Fruit fly (Drosophila melanogaster): ENCODE results near the gene Arc42.

Gene Arc42

dm6 chr3R:19905932-19906439, 28.4 kb downstream of the Arc42 start (continued):
- TF ChIP-seq ss (GFP tag; optimal IDR thresholded peaks at IDR 0.05) (peak; percentile 61 to 76), dsx (GFP tag; optimal IDR thresholded peaks at IDR 0.05; ENCODE audit: poor library complexity, severe bottlenecking) (peak; percentile 64), Sox15 (GFP tag; optimal IDR thresholded peaks at IDR 0.05) (peak; percentile 89), Hr39 (GFP tag; optimal IDR thresholded peaks at IDR 0.05) (peak; percentile 95), vri (GFP tag; optimal IDR thresholded peaks at IDR 0.05) (peak; percentile 93), CG4318 (GFP tag; optimal IDR thresholded peaks at IDR 0.05) (no peak), CG31627 (GFP tag; optimal IDR thresholded peaks at IDR 0.05) (peak; percentile 95), CG10631 (GFP tag; optimal IDR thresholded peaks at IDR 0.05) (peak; percentile 81), lz (GFP tag; optimal IDR thresholded peaks at IDR 0.05) (peak; percentile 91), CG6792 (GFP tag; optimal IDR thresholded peaks at IDR 0.05) (peak; percentile 90), pdm3 (GFP tag; optimal IDR thresholded peaks at IDR 0.05) (peak; percentile 92), Sox14 (GFP tag; optimal IDR thresholded peaks at IDR 0.05) (peak; percentile 89), CG11762 (GFP tag; optimal IDR thresholded peaks at IDR 0.05; ENCODE audit: insufficient read depth) (peak; percentile 82), CG1621 (tag; optimal IDR thresholded peaks at IDR 0.05) (peak; percentile 82), CG3919 (GFP tag; optimal IDR thresholded peaks at IDR 0.05) (peak; percentile 87), CG9139 (GFP tag; optimal IDR thresholded peaks at IDR 0.05) (peak; percentile 50), CG15336 (GFP tag; IDR thresholded peaks at IDR 0.05) (peak; percentile 91), CG8119 (GFP tag; IDR thresholded peaks at IDR 0.05) (peak; percentile 86), CG3032 (tag; optimal IDR thresholded peaks at IDR 0.05) (peak; percentile 81), Lpt (GFP tag; optimal IDR thresholded peaks at IDR 0.05) (peak; percentile 65), Hr38 (GFP tag; optimal IDR thresholded peaks at IDR 0.05) (no peak), Ets96B (tag; optimal IDR thresholded peaks at IDR 0.05) (peak; percentile 80), Eip78C (GFP tag) (peak; percentile 95), CG10669 (GFP tag; optimal IDR thresholded peaks at IDR 0.05) (peak; percentile 80), salr (GFP tag; optimal IDR thresholded peaks at IDR 0.05) (peak; percentile 70 to 77), fkh (GFP tag; optimal IDR thresholded peaks at IDR 0.05) (peak; percentile 61), CG16779 (tag; optimal IDR thresholded peaks at IDR 0.05) (peak; percentile 68), CG34406 (GFP tag; optimal IDR thresholded peaks at IDR 0.05) (peak; percentile 86), fd59A (GFP tag; optimal IDR thresholded peaks at IDR 0.05) (peak; percentile 85), achi (GFP tag; optimal IDR thresholded peaks at IDR 0.05) (peak; percentile 87)

dm6 chr3R:19908863-19909343, 31.4 kb downstream of the Arc42 start:
- TF ChIP-seq CG6854 (GFP tag; optimal IDR thresholded peaks at IDR 0.05) (peak; percentile 30), CG8632 (GFP tag; optimal IDR thresholded peaks at IDR 0.05) (peak; percentile 81), CG1621 (tag; optimal IDR thresholded peaks at IDR 0.05) (peak; percentile 82), CG3032 (tag; optimal IDR thresholded peaks at IDR 0.05) (peak; percentile 52), Eip78C (GFP tag) (peak; percentile 95), CG6163 (GFP tag; IDR thresholded peaks at IDR 0.05) (peak; percentile 90), CG11902 (GFP tag; optimal IDR thresholded peaks at IDR 0.05) (peak; percentile 82), Sox102F (GFP tag; optimal IDR thresholded peaks at IDR 0.05) (peak; percentile 87), CG16779 (tag; optimal IDR thresholded peaks at IDR 0.05) (peak; percentile 57), CG10669 (GFP tag; optimal IDR thresholded peaks at IDR 0.05) (peak; percentile 77), CG4318 (GFP tag; optimal IDR thresholded peaks at IDR 0.05) (peak; percentile 63), Sox15 (GFP tag; optimal IDR thresholded peaks at IDR 0.05) (peak; percentile 88), fd85E (GFP tag; optimal IDR thresholded peaks at IDR 0.05) (peak; percentile 65), net (GFP tag; optimal IDR thresholded peaks at IDR 0.05) (peak; percentile 84), salr (GFP tag; optimal IDR thresholded peaks at IDR 0.05) (peak; percentile 68), CG6808 (GFP tag; optimal IDR thresholded peaks at IDR 0.05) (peak; percentile 53), CG9139 (GFP tag; optimal IDR thresholded peaks at IDR 0.05) (no peak), Met (GFP tag; optimal IDR thresholded peaks at IDR 0.05) (peak; percentile 71), CG6276 (GFP tag; optimal IDR thresholded peaks at IDR 0.05) (peak; percentile 77), Hr38 (GFP tag; optimal IDR thresholded peaks at IDR 0.05) (no peak), Ets21C (GFP tag; optimal IDR thresholded peaks at IDR 0.05) (peak; percentile 84), Gug (GFP tag; IDR thresholded peaks at IDR 0.05) (peak; percentile 70), cyc (GFP tag; optimal IDR thresholded peaks at IDR 0.05) (peak; percentile 81), pdm3 (GFP tag; optimal IDR thresholded peaks at IDR 0.05) (peak; percentile 86), CG6792 (GFP tag; optimal IDR thresholded peaks at IDR 0.05) (peak; percentile 89), CG34406 (GFP tag; optimal IDR thresholded peaks at IDR 0.05) (peak; percentile 85), Hr4 (GFP tag; optimal IDR thresholded peaks at IDR 0.05) (peak; percentile 86), vri (GFP tag; optimal IDR thresholded peaks at IDR 0.05) (peak; percentile 82), CG11294 (GFP tag; IDR thresholded peaks at IDR 0.05) (peak; percentile 51; the same call in 1 of the 2 replicates), dsx (GFP tag; optimal IDR thresholded peaks at IDR 0.05; ENCODE audit: poor library complexity, severe bottlenecking) (peak; percentile 51), spab (GFP tag; optimal IDR thresholded peaks at IDR 0.05) (peak; percentile 54), OdsH (GFP tag; optimal IDR thresholded peaks at IDR 0.05) (peak; percentile 87), fd59A (GFP tag; optimal IDR thresholded peaks at IDR 0.05) (peak; percentile 59), Sox14 (GFP tag; optimal IDR thresholded peaks at IDR 0.05) (peak; percentile 92)
